Worm (Caenorhabditis elegans): Measurements from ENCODE around the gene F26D2.15.

- TF ChIP-seq flh-1 (GFP tag; optimal IDR thresholded peaks at IDR 0.05) = no peak
- no peak for TF ChIP-seq unc-39 (tag; optimal IDR thresholded peaks at IDR 0.05)
- TF ChIP-seq unc-62 (GFP tag; optimal IDR thresholded peaks at IDR 0.05) = no peak
- TF ChIP-seq bed-3 (GFP tag; optimal IDR thresholded peaks at IDR 0.05) = no peak
These were observed 45.4 kb downstream of the F26D2.15 start, which contains the start of gene F57E7.2 for ce11 chrV:16483044-16483443.
